Worm (Caenorhabditis elegans) whole organism, L4 larva: ENCODE results near the gene C03G5.14.
A peak's percentile ranks its signal among the peaks of the same experiment; 100 is the strongest.

Experiments used
- F37D6.2 ChIP-seq: sonication (generic microtip); optimal IDR thresholded peaks from 2 replicates; lab custom pipeline; 2016; ENCODE audit warnings: mild to moderate bottlenecking, missing genetic modification characterization, missing compliant biosample characterization
- F49E8.2 ChIP-seq: sonication (generic microtip); optimal IDR thresholded peaks from 2 replicates; lab custom pipeline; 2016; ENCODE audit warnings: missing compliant biosample characterization, mild to moderate bottlenecking, missing genetic modification characterization, borderline replicate concordance
- R02D3.7 ChIP-seq: fragments of 150-350 bp; sonication (generic microtip); optimal IDR thresholded peaks from 3 replicates; lab custom pipeline; 2014; ENCODE audit warnings: missing biosample characterization, missing genetic modification characterization
- T20F7.1 ChIP-seq: fragments of 200-800 bp; sonication (Bioruptor generic); optimal IDR thresholded peaks from 2 replicates; lab custom pipeline; 2018; ENCODE audit warnings: mild to moderate bottlenecking, missing genetic modification characterization, missing compliant biosample characterization
- Y5F2A.4 ChIP-seq: fragments of 200-800 bp; sonication (Bioruptor generic); optimal IDR thresholded peaks from 2 replicates; lab custom pipeline; 2018; ENCODE audit warnings: mild to moderate bottlenecking, missing genetic modification characterization, missing compliant biosample characterization
- Y75B8A.6 ChIP-seq: fragments of 200-800 bp; sonication (Bioruptor generic); IDR thresholded peaks from 2 replicates; pipeline ENCODE4 v1.3.6; 2022; ENCODE audit warnings: missing genetic modification reagents, missing genetic modification characterization, missing compliant biosample characterization
- ZK337.2 ChIP-seq: fragments of 200-800 bp; sonication (Bioruptor generic); IDR thresholded peaks from 2 replicates; pipeline ENCODE4 v1.3.6; 2022; ENCODE audit warnings: missing genetic modification reagents, missing genetic modification characterization, missing compliant biosample characterization
- ZK546.5 ChIP-seq, 2 experiments: sonication (generic microtip); optimal IDR thresholded peaks; 2 replicates each; lab custom pipeline; 2017; ENCODE audit warnings: missing biosample characterization in 2 of 2, missing genetic modification characterization in 2 of 2
- aha-1 ChIP-seq: fragments of 150-350 bp; peaks from one replicate; lab custom pipeline; 2014; ENCODE audit warnings: missing biosample characterization, missing genetic modification characterization
- aly-2 ChIP-seq: sonication (generic microtip); optimal IDR thresholded peaks from 2 replicates; lab custom pipeline; 2018; ENCODE audit warnings: missing biosample characterization, missing genetic modification characterization
- ceh-20 ChIP-seq: fragments of 200-800 bp; sonication (Bioruptor generic); IDR thresholded peaks from 2 replicates; pipeline ENCODE4 v1.3.6; 2022; ENCODE audit warnings: missing genetic modification reagents, missing genetic modification characterization, missing compliant biosample characterization
- ceh-32 ChIP-seq: sonication (generic microtip); optimal IDR thresholded peaks from 2 replicates; lab custom pipeline; 2016; ENCODE audit warnings: mild to moderate bottlenecking, missing genetic modification characterization, missing compliant biosample characterization; ENCODE audit not compliant: poor library complexity
- daf-16 ChIP-seq, 3 experiments: sonication (generic microtip); optimal IDR thresholded peaks; 2 replicates each; lab custom pipeline; 2016 to 2017; ENCODE audit warnings: missing genetic modification characterization in 3 of 3, missing genetic modification reagents in 3 of 3, mild to moderate bottlenecking in 2 of 3, missing compliant biosample characterization in 2 of 3, missing biosample characterization in 1 of 3, moderate library complexity in 1 of 3
- dmd-6 ChIP-seq: fragments of 200-800 bp; sonication (Bioruptor generic); IDR thresholded peaks from 2 replicates; pipeline ENCODE4 v1.3.6; 2022; ENCODE audit warnings: missing genetic modification reagents, missing genetic modification characterization, missing compliant biosample characterization
- dve-1 ChIP-seq: sonication (generic microtip); optimal IDR thresholded peaks from 2 replicates; lab custom pipeline; 2017; ENCODE audit warnings: antibody characterized with exemption, mild to moderate bottlenecking, missing genetic modification characterization, missing compliant biosample characterization; ENCODE audit not compliant: insufficient read depth
- hif-1 ChIP-seq, 2 experiments: sonication (generic microtip); optimal IDR thresholded peaks; 2 replicates each; lab custom pipeline; 2016 to 2017; ENCODE audit warnings: missing compliant biosample characterization in 2 of 2, missing genetic modification characterization in 2 of 2, missing genetic modification reagents in 2 of 2, missing genotype in 2 of 2, mild to moderate bottlenecking in 1 of 2
- hlh-11 ChIP-seq: fragments of 200-800 bp; sonication (Bioruptor generic); optimal IDR thresholded peaks from 2 replicates; lab custom pipeline; 2018; ENCODE audit warnings: mild to moderate bottlenecking, missing genetic modification characterization, missing compliant biosample characterization
- hlh-30 ChIP-seq: sonication (generic microtip); optimal IDR thresholded peaks from 2 replicates; lab custom pipeline; 2017; ENCODE audit warnings: antibody characterized with exemption, mild to moderate bottlenecking, missing genetic modification characterization, missing compliant biosample characterization; ENCODE audit not compliant: insufficient read depth
- hmg-1.1 ChIP-seq: fragments of 200-800 bp; sonication (Bioruptor generic); IDR thresholded peaks from 2 replicates; pipeline ENCODE4 v1.3.6; 2022; ENCODE audit warnings: missing genetic modification reagents, missing genetic modification characterization, missing compliant biosample characterization
- jun-1 ChIP-seq: fragments of 150-350 bp; optimal IDR thresholded peaks from 2 replicates; lab custom pipeline; 2014; ENCODE audit warnings: missing biosample characterization, missing genetic modification reagents, missing genetic modification characterization
- lin-1 ChIP-seq: fragments of 200-800 bp; sonication (Bioruptor generic); IDR thresholded peaks from 2 replicates; pipeline ENCODE4 v1.3.6; 2022; ENCODE audit warnings: missing genetic modification reagents, missing genetic modification characterization, missing compliant biosample characterization
- lin-13 ChIP-seq: fragments of 150-350 bp; optimal IDR thresholded peaks from 2 replicates; lab custom pipeline; 2014; ENCODE audit warnings: missing biosample characterization, missing genetic modification reagents, missing genetic modification characterization
- lin-29 ChIP-seq: fragments of 200-800 bp; sonication (Bioruptor generic); IDR thresholded peaks from 2 replicates; pipeline ENCODE4 v1.3.6; 2022; ENCODE audit warnings: missing genetic modification reagents, missing genetic modification characterization, missing compliant biosample characterization
- lin-39 ChIP-seq: fragments of 150-350 bp; optimal IDR thresholded peaks from 2 replicates; lab custom pipeline; 2014; ENCODE audit warnings: missing biosample characterization, missing genetic modification reagents, missing genetic modification characterization
- lsy-2 ChIP-seq, 2 experiments: fragments of 150-350 bp in 1 of 2; sonication (generic microtip) in 1 of 2; optimal IDR thresholded peaks; 2 replicates each; lab custom pipeline; 2014 to 2017; ENCODE audit warnings: missing biosample characterization in 2 of 2, missing genetic modification characterization in 2 of 2
- madf-9 ChIP-seq: fragments of 200-800 bp; sonication (Bioruptor generic); conservative IDR thresholded peaks from 2 replicates; pipeline ENCODE4 v1.3.6; 2022; ENCODE audit warnings: missing genetic modification reagents, missing genetic modification characterization, missing compliant biosample characterization
- mdl-1 ChIP-seq, 2 experiments: fragments of 150-350 bp in 1 of 2; sonication (generic microtip) in 1 of 2; optimal IDR thresholded peaks; 2 replicates each; lab custom pipeline; 2014 to 2017; ENCODE audit warnings: missing biosample characterization in 2 of 2, missing genetic modification characterization in 2 of 2
- mes-2 ChIP-seq: sonication (generic microtip); optimal IDR thresholded peaks from 2 replicates; lab custom pipeline; 2016; ENCODE audit warnings: missing genotype, mild to moderate bottlenecking, missing genetic modification characterization, missing compliant biosample characterization; ENCODE audit not compliant: poor library complexity, severe bottlenecking
- mxl-3 ChIP-seq: fragments of 200-800 bp; sonication (Bioruptor generic); optimal IDR thresholded peaks from 2 replicates; lab custom pipeline; 2018; ENCODE audit warnings: mild to moderate bottlenecking, missing genetic modification characterization, missing compliant biosample characterization
- nhr-102 ChIP-seq: sonication (generic microtip); optimal IDR thresholded peaks from 2 replicates; lab custom pipeline; 2016; ENCODE audit warnings: mild to moderate bottlenecking, missing genetic modification characterization, moderate library complexity, missing compliant biosample characterization
- nhr-11 ChIP-seq: fragments of 150-350 bp; optimal IDR thresholded peaks from 2 replicates; lab custom pipeline; 2014; ENCODE audit warnings: missing biosample characterization, missing genetic modification characterization
- nhr-237 ChIP-seq: sonication (generic microtip); optimal IDR thresholded peaks from 2 replicates; lab custom pipeline; 2017; ENCODE audit warnings: missing biosample characterization, missing genetic modification characterization
- nhr-28 ChIP-seq: fragments of 150-350 bp; optimal IDR thresholded peaks from 2 replicates; lab custom pipeline; 2014; ENCODE audit warnings: missing biosample characterization, missing genetic modification characterization
- nhr-42 ChIP-seq: fragments of 200-800 bp; sonication (Bioruptor generic); IDR thresholded peaks from 2 replicates; pipeline ENCODE4 v1.3.6; 2022; ENCODE audit warnings: missing genetic modification characterization, missing compliant biosample characterization
- nhr-77 ChIP-seq: fragments of 150-350 bp; optimal IDR thresholded peaks from 2 replicates; lab custom pipeline; 2014; ENCODE audit warnings: missing biosample characterization, missing genetic modification characterization
- php-3 ChIP-seq: fragments of 200-800 bp; sonication (Bioruptor generic); IDR thresholded peaks from 2 replicates; pipeline ENCODE4 v1.3.6; 2022; ENCODE audit warnings: missing genetic modification reagents, missing genetic modification characterization, missing compliant biosample characterization
- pqm-1 ChIP-seq: sonication (generic microtip); optimal IDR thresholded peaks from 2 replicates; lab custom pipeline; 2017; ENCODE audit warnings: missing biosample characterization, missing genetic modification characterization
- sdz-12 ChIP-seq: fragments of 200-800 bp; sonication (Bioruptor generic); optimal IDR thresholded peaks from 2 replicates; lab custom pipeline; 2018; ENCODE audit warnings: mild to moderate bottlenecking, missing genetic modification characterization, missing compliant biosample characterization
- skn-1 ChIP-seq: fragments of 150-350 bp; optimal IDR thresholded peaks from 2 replicates; lab custom pipeline; 2014; ENCODE audit warnings: missing biosample characterization, missing genetic modification characterization
- snpc-1.2 ChIP-seq: fragments of 200-800 bp; sonication (Bioruptor generic); IDR thresholded peaks from 2 replicates; pipeline ENCODE4 v1.3.6; 2022; ENCODE audit warnings: missing genetic modification reagents, missing genetic modification characterization, missing compliant biosample characterization
- spr-1 ChIP-seq: sonication (generic microtip); optimal IDR thresholded peaks from 2 replicates; lab custom pipeline; 2016; ENCODE audit warnings: mild to moderate bottlenecking, missing genetic modification characterization, missing compliant biosample characterization
- tra-1 ChIP-seq: fragments of 200-800 bp; sonication (Bioruptor generic); IDR thresholded peaks from 2 replicates; pipeline ENCODE4 v1.3.6; 2022; ENCODE audit warnings: missing genetic modification reagents, missing genetic modification characterization, missing compliant biosample characterization
- zfp-3 ChIP-seq: fragments of 200-800 bp; sonication (Bioruptor generic); conservative IDR thresholded peaks from 2 replicates; pipeline ENCODE4 v1.3.6; 2022; ENCODE audit warnings: missing genetic modification reagents, missing genetic modification characterization, missing compliant biosample characterization
- zip-11 ChIP-seq: fragments of 200-800 bp; sonication (Bioruptor generic); IDR thresholded peaks from 2 replicates; pipeline ENCODE4 v1.3.6; 2022; ENCODE audit warnings: missing genetic modification characterization, missing compliant biosample characterization
- ztf-7 ChIP-seq: fragments of 150-350 bp; optimal IDR thresholded peaks from 2 replicates; lab custom pipeline; 2014; ENCODE audit warnings: missing biosample characterization, missing genetic modification characterization

C03G5.14 gene

DNA sequence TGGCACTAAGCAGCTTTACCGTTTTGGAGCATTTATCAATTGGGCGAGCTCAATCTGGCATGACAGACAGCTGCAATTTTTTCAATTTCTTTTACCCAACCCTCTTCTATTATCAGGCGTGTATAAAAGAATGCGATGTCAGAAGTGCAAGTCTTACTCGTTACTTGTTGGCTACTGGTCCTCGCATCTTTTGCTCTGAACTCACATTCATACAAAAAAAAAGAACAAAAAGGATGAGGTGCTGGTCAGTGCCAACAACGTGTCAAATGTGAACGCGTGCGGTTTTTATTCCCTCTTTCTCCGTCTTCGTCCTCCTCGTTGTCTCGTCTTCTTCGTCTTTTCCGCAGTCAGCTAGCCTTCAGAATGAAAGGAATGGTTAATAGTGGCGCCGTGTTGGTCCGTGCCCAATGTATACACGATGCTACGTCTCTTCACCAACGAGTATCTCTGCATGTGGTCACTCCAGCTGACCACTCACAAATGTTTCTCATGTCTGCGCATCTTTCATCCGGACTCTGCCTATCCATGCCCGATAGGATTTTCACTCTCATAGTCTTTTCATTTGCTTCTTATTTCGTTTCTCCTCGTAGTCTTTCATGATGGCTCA lies 44.2 kb downstream of the C03G5.14 start (continued):
- TF ChIP-seq T20F7.1 (GFP tag; lab: Kevin White, UChicago) (no peak), mes-2 (tag; lab: Kevin White, UChicago) (peak; percentile 23), hmg-1.1 (GFP tag; lab: Robert Waterston, UW) (0 out of 2 replicates have a peak, but pooled peaks have one; percentile 8), Y75B8A.6 (GFP tag; lab: Robert Waterston, UW) (no peak), ceh-20 (GFP tag; lab: Robert Waterston, UW) (no peak), lin-13 (no peak), nhr-77 (tag; lab: Kevin White, UChicago) (no peak), F37D6.2 (tag; lab: Kevin White, UChicago) (peak; percentile 25), madf-9 (GFP tag; lab: Robert Waterston, UW) (no peak), aly-2 (no peak), zfp-3 (GFP tag; lab: Robert Waterston, UW) (no peak)

DNA sequence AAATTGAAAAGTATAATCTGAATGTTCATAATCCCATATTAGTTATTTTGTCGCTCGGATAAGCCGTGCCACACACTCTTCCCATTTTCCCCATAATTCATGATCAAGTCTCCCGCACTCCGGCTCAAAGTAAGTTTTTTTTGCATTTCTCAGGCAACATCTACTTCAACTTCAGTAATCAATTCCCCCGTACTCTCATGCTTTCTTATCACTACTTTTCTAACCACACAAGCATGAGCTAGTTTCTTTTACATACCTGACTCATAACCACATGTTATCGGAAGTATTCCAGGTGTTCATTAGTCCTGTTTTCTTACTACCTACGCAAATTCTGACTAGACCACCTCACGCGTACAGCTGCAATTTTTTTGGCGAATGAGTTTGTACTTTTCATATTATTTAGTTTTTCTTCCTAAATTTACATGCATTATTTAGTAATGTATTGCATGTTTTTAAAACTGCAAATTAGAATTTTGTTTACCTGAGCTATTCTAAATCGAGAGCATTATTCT lies 44.9 kb downstream of the C03G5.14 start:
- TF ChIP-seq ZK337.2 (GFP tag; lab: Robert Waterston, UW) = no peak
- peak; percentile 90 for TF ChIP-seq aha-1 (tag; lab: Kevin White, UChicago)
- TF ChIP-seq jun-1 (tag; lab: Kevin White, UChicago) = no peak
- TF ChIP-seq skn-1 (tag; lab: Kevin White, UChicago) = no peak
- TF ChIP-seq lin-13 = no peak
- no peak for TF ChIP-seq sdz-12
- peak; percentile 4 for TF ChIP-seq nhr-11 (tag; lab: Kevin White, UChicago)
- TF ChIP-seq nhr-42 = no peak
- TF ChIP-seq zip-11 = no peak
- TF ChIP-seq madf-9 (GFP tag; lab: Robert Waterston, UW) = no peak
- no peak for TF ChIP-seq lin-29 (GFP tag; lab: Robert Waterston, UW)
- no peak for TF ChIP-seq ZK546.5 (tag; optimal IDR thresholded peaks at IDR 0.05; lab: Kevin White, UChicago)
- no peak for TF ChIP-seq ceh-32 (tag; lab: Kevin White, UChicago)
- TF ChIP-seq daf-16 (GFP tag; optimal IDR thresholded peaks at IDR 0.05; lab: Kevin White, UChicago) = no peak
- no peak for TF ChIP-seq daf-16 (tag; optimal IDR thresholded peaks at IDR 0.05; lab: Kevin White, UChicago)
- no peak for TF ChIP-seq F49E8.2
- TF ChIP-seq mxl-3 (GFP tag; lab: Kevin White, UChicago) = no peak

DNA sequence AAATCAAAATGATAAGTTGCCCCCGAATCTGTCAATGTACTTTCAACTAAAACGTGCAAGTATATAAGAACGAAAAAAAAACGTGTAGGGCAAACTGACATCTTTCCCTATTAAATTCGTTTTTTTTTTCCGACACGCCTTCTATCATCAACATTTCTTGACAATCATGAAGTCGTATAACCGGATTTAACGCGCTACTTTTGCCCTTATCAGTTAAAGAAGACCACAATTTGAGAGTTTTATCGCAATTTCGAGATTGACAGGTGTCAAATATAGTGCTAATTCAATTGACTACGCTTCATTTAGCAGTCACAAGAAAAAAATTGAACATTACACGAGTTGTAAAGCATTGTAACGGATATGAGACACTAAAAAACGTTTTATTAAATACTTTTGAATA lies 45.5 kb downstream of the C03G5.14 start:
- TF ChIP-seq mxl-3 (GFP tag; lab: Kevin White, UChicago) (peak; percentile 60), T20F7.1 (GFP tag; lab: Kevin White, UChicago) (peak; percentile 26), spr-1 (tag; lab: Kevin White, UChicago) (no peak), hif-1 (tag; optimal IDR thresholded peaks at IDR 0.05; lab: Kevin White, UChicago) (no peak), dve-1 (tag; lab: Kevin White, UChicago) (peak; percentile 93), hmg-1.1 (GFP tag; lab: Robert Waterston, UW) (no peak), ceh-20 (GFP tag; lab: Robert Waterston, UW) (peak; percentile 63; the same call in 1 of the 2 replicates), hlh-11 (peak; percentile 83), nhr-28 (tag; lab: Kevin White, UChicago) (peak; percentile 89), lsy-2 (tag; optimal IDR thresholded peaks at IDR 0.05; lab: Kevin White, UChicago) (peak in 1 of 2 experiments; percentile 41), R02D3.7 (no peak), snpc-1.2 (GFP tag; lab: Robert Waterston, UW) (no peak), mdl-1 (tag; optimal IDR thresholded peaks at IDR 0.05; lab: Kevin White, UChicago) (peak in 1 of 2 experiments; percentile 54), tra-1 (GFP tag; lab: Robert Waterston, UW) (peak; percentile 100), dmd-6 (GFP tag; lab: Robert Waterston, UW) (peak; percentile 96), pqm-1 (tag; lab: Kevin White, UChicago) (peak; percentile 85), lin-39 (no peak), Y5F2A.4 (no peak), php-3 (GFP tag; lab: Robert Waterston, UW) (peak; percentile 95), lin-1 (GFP tag; lab: Robert Waterston, UW) (peak; percentile 89), ztf-7 (tag; lab: Kevin White, UChicago) (no peak), nhr-77 (tag; lab: Kevin White, UChicago) (peak; percentile 68), nhr-237 (tag; lab: Kevin White, UChicago) (no peak), daf-16 (GFP tag; optimal IDR thresholded peaks at IDR 0.05; lab: Kevin White, UChicago) (peak in 1 of 2 experiments; percentile 50), daf-16 (tag; optimal IDR thresholded peaks at IDR 0.05; lab: Kevin White, UChicago) (peak; percentile 62), nhr-102 (tag; lab: Kevin White, UChicago) (peak; percentile 22), hlh-30 (peak; percentile 38)
